Worm (Caenorhabditis elegans): Measurements from ENCODE around the gene ttm-1.

DNA sequence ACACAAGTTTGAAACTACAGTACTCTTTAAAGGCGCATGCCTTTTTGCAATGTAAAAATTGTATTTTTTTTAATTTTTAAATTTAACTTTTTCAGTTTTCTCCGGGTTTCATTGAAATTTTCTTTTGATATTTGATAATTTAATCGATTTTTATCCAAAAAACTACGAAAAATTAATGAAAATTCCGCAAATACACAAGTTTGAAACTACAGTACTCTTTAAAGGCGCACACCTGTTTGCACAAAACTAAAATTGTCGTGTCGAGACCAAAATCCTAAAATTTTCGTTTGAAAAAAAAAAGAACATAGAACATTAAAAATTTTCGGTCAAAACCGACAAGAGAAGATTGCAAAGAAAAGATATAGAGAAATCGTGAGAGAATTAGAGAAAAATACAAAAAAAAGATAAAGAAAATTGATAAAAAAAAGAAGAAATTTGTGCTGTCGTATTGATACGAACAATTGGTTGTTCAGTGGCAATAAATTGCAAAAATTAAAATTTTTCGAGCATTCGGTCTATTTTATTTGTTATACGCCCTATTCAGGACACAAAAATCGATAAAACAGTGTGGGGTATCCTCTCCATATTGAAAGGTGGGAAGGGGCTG lies 745 bp upstream of the ttm-1 start:
- TF ChIP-seq T22C8.4 (GFP tag; IDR thresholded peaks at IDR 0.05) = peak; percentile 66; the same call in 1 of the 2 replicates
- TF ChIP-seq flt-1 (GFP tag; IDR thresholded peaks at IDR 0.05) = no peak
- no peak for TF ChIP-seq ref-1 (GFP tag; conservative IDR thresholded peaks at IDR 0.05)
- TF ChIP-seq ztf-29 (GFP tag; IDR thresholded peaks at IDR 0.05) = no peak
- no peak for TF ChIP-seq ztf-23 (GFP tag; IDR thresholded peaks at IDR 0.05)
- no peak for TF ChIP-seq cog-1 (tag; optimal IDR thresholded peaks at IDR 0.05)
- no peak for TF ChIP-seq med-1 (GFP tag; optimal IDR thresholded peaks at IDR 0.05; ENCODE audit: insufficient read depth)
